Fruit fly (Drosophila melanogaster): Measurements from ENCODE around the gene Rpt3R.
A peak's percentile ranks its signal among the peaks of the same experiment; 100 is the strongest.

The Rpt3R gene

dm6 chr3R:9800644-9801330, 44.5 kb upstream of the Rpt3R start, which contains the start of the genes CG9467 and CG8526 (continued):
- TF ChIP-seq Lhr (GFP tag; optimal IDR thresholded peaks at IDR 0.05) = peak; percentile 66
- TF ChIP-seq CG30020 (tag; optimal IDR thresholded peaks at IDR 0.05) = peak; percentile 73
- TF ChIP-seq CG16815 (GFP tag; optimal IDR thresholded peaks at IDR 0.05) = peak; percentile 60
- peak; percentile 86 for TF ChIP-seq CG9932 (GFP tag; IDR thresholded peaks at IDR 0.05)
- TF ChIP-seq pan (optimal IDR thresholded peaks at IDR 0.05) = no peak
- TF ChIP-seq pan (GFP tag; optimal IDR thresholded peaks at IDR 0.05 in 1 of 2, IDR thresholded peaks at IDR 0.05 in 1 of 2) = peak in 1 of 2 experiments; percentile 34
- TF ChIP-seq CG4617 (GFP tag; optimal IDR thresholded peaks at IDR 0.05; ENCODE audit: borderline replicate concordance) = peak; percentile 80
- no peak for TF ChIP-seq CG7271 (tag; optimal IDR thresholded peaks at IDR 0.05)
- TF ChIP-seq ara (GFP tag; IDR thresholded peaks at IDR 0.05) = 0 out of 2 replicates have a peak, but pooled peaks have one; percentile 35
- TF ChIP-seq CG8388 (GFP tag; optimal IDR thresholded peaks at IDR 0.05) = peak; percentile 68
- TF ChIP-seq Vsx1 (GFP tag; optimal IDR thresholded peaks at IDR 0.05) = no peak
- peak; percentile 72 for TF ChIP-seq CG14860 (GFP tag; IDR thresholded peaks at IDR 0.05; ENCODE audit: partially characterized antibody)
- no peak for TF ChIP-seq CG12071 (GFP tag; optimal IDR thresholded peaks at IDR 0.05)
- TF ChIP-seq D19B (GFP tag; optimal IDR thresholded peaks at IDR 0.05) = peak; percentile 50
- TF ChIP-seq nau (GFP tag; optimal IDR thresholded peaks at IDR 0.05) = no peak
- TF ChIP-seq Spps (tag; optimal IDR thresholded peaks at IDR 0.05) = no peak
- TF ChIP-seq jigr1 (GFP tag; IDR thresholded peaks at IDR 0.05) = peak; percentile 57; the same call in 2 of the 3 replicates
- TF ChIP-seq unc-4 (GFP tag; IDR thresholded peaks at IDR 0.05; ENCODE audit: partially characterized antibody) = peak; percentile 80
- peak; percentile 79 for TF ChIP-seq ind (GFP tag; optimal IDR thresholded peaks at IDR 0.05)
- TF ChIP-seq CG43689 (GFP tag; IDR thresholded peaks at IDR 0.05) = no peak
- 0 out of 2 replicates have a peak, but pooled peaks have one; percentile 38 for TF ChIP-seq CG14014 (GFP tag; IDR thresholded peaks at IDR 0.05)
- peak; percentile 57 for TF ChIP-seq al (GFP tag; IDR thresholded peaks at IDR 0.05)
- peak; percentile 53; the same call in 1 of the 2 replicates for TF ChIP-seq sob (GFP tag; IDR thresholded peaks at IDR 0.05)
- TF ChIP-seq Mes4 (GFP tag; optimal IDR thresholded peaks at IDR 0.05) = no peak
- TF ChIP-seq CG11085 (GFP tag; IDR thresholded peaks at IDR 0.05) = 0 out of 2 replicates have a peak, but pooled peaks have one; percentile 52
- TF ChIP-seq tna (GFP tag; IDR thresholded peaks at IDR 0.05; ENCODE audit: partially characterized antibody) = no peak; the same call in 1 of the 2 replicates
- peak; percentile 83 for TF ChIP-seq CG9817 (tag; optimal IDR thresholded peaks at IDR 0.05)
- no peak for TF ChIP-seq CG7839 (tag; optimal IDR thresholded peaks at IDR 0.05)
- TF ChIP-seq sd (tag; optimal IDR thresholded peaks at IDR 0.05) = no peak
- TF ChIP-seq lilli (GFP tag; optimal IDR thresholded peaks at IDR 0.05) = peak; percentile 75
- no peak for TF ChIP-seq kni (GFP tag; optimal IDR thresholded peaks at IDR 0.05)
- TF ChIP-seq mam (GFP tag; optimal IDR thresholded peaks at IDR 0.05) = peak; percentile 59
- TF ChIP-seq C15 (GFP tag; IDR thresholded peaks at IDR 0.05) = 0 out of 3 replicates have a peak, but pooled peaks have one; percentile 17
- peak; percentile 39; the same call in 1 of the 2 replicates for TF ChIP-seq CG6689 (GFP tag; IDR thresholded peaks at IDR 0.05)
- TF ChIP-seq CG17359 (tag; optimal IDR thresholded peaks at IDR 0.05) = peak; percentile 51
- TF ChIP-seq ab (GFP tag; optimal IDR thresholded peaks at IDR 0.05) = no peak
- peak; percentile 70; the same call in 1 of the 3 replicates for TF ChIP-seq hb (GFP tag; IDR thresholded peaks at IDR 0.05; ENCODE audit: partially characterized antibody)
- TF ChIP-seq CG7372 (GFP tag; IDR thresholded peaks at IDR 0.05) = peak; percentile 49
- TF ChIP-seq NfI (GFP tag; optimal IDR thresholded peaks at IDR 0.05) = peak; percentile 68
- TF ChIP-seq CG32532 (GFP tag; IDR thresholded peaks at IDR 0.05) = peak; percentile 69
- TF ChIP-seq chn (GFP tag; optimal IDR thresholded peaks at IDR 0.05) = peak; percentile 44
- TF ChIP-seq CG13894 (tag; optimal IDR thresholded peaks at IDR 0.05) = no peak
- TF ChIP-seq CG6765 (GFP tag; optimal IDR thresholded peaks at IDR 0.05) = peak; percentile 2
- TF ChIP-seq ATbp (GFP tag; optimal IDR thresholded peaks at IDR 0.05) = no peak
- TF ChIP-seq Ada2b (GFP tag; IDR thresholded peaks at IDR 0.05) = 0 out of 2 replicates have a peak, but pooled peaks have one; percentile 8
- no peak for TF ChIP-seq GATAe (GFP tag; conservative IDR thresholded peaks at IDR 0.05)
- TF ChIP-seq salm (tag; optimal IDR thresholded peaks at IDR 0.05) = peak; percentile 4
- no peak for TF ChIP-seq TFAM (GFP tag; optimal IDR thresholded peaks at IDR 0.05)
